Fruit fly (Drosophila melanogaster): ENCODE data around the gene Iru.
A peak's percentile ranks its signal among the peaks of the same experiment; 100 is the strongest.

Gene Iru

dm6 chr3R:8971794-8972193, 34.5 kb upstream of the Iru start (continued):
- TF ChIP-seq Ets96B (tag; optimal IDR thresholded peaks at IDR 0.05): peak; percentile 12
- TF ChIP-seq dsx (GFP tag; optimal IDR thresholded peaks at IDR 0.05; ENCODE audit: poor library complexity, severe bottlenecking): peak; percentile 13
- peak; percentile 65 for TF ChIP-seq Eip78C (GFP tag)
- TF ChIP-seq eg (GFP tag; IDR thresholded peaks at IDR 0.05): peak; percentile 70
- TF ChIP-seq pdm3 (GFP tag; optimal IDR thresholded peaks at IDR 0.05): no peak
- TF ChIP-seq CG15336 (GFP tag; IDR thresholded peaks at IDR 0.05): peak; percentile 64
- TF ChIP-seq Sox102F (GFP tag; optimal IDR thresholded peaks at IDR 0.05): no peak
- peak; percentile 89 for TF ChIP-seq Blimp-1 (GFP tag; optimal IDR thresholded peaks at IDR 0.05)
- TF ChIP-seq Eip75B (GFP tag; optimal IDR thresholded peaks at IDR 0.05): peak; percentile 72
- no peak for TF ChIP-seq vri (GFP tag; optimal IDR thresholded peaks at IDR 0.05)

dm6 chr3R:8976073-8976593, 30.1 kb upstream of the Iru start:
- TF ChIP-seq CG11294 (GFP tag; IDR thresholded peaks at IDR 0.05) (no peak), CG10631 (GFP tag; optimal IDR thresholded peaks at IDR 0.05) (no peak)

- no peak for TF ChIP-seq fkh (GFP tag; optimal IDR thresholded peaks at IDR 0.05)
- peak; percentile 55 for TF ChIP-seq Eip93F (GFP tag; optimal IDR thresholded peaks at IDR 0.05)
- no peak for TF ChIP-seq net (GFP tag; optimal IDR thresholded peaks at IDR 0.05)
- TF ChIP-seq CG34406 (GFP tag; optimal IDR thresholded peaks at IDR 0.05): peak; percentile 90
- peak; percentile 78 for TF ChIP-seq lz (GFP tag; optimal IDR thresholded peaks at IDR 0.05)
- TF ChIP-seq salr (GFP tag; optimal IDR thresholded peaks at IDR 0.05): peak in 1 of 2 experiments; percentile 43
- peak; percentile 83 for TF ChIP-seq Blimp-1 (GFP tag; optimal IDR thresholded peaks at IDR 0.05)
- peak; percentile 69 for TF ChIP-seq CG8319 (GFP tag; optimal IDR thresholded peaks at IDR 0.05)
- TF ChIP-seq svp (GFP tag): peak; percentile 93
- peak; percentile 84 for TF ChIP-seq Met (GFP tag; optimal IDR thresholded peaks at IDR 0.05)
- peak; percentile 63 for TF ChIP-seq CG3919 (GFP tag; optimal IDR thresholded peaks at IDR 0.05)
- TF ChIP-seq CG7368 (GFP tag; optimal IDR thresholded peaks at IDR 0.05): peak; percentile 30
- no peak for TF ChIP-seq CG11294 (GFP tag; IDR thresholded peaks at IDR 0.05)
- peak; percentile 40 for TF ChIP-seq fd85E (GFP tag; optimal IDR thresholded peaks at IDR 0.05)
- TF ChIP-seq Hr39 (GFP tag; optimal IDR thresholded peaks at IDR 0.05): peak; percentile 64
- no peak for TF ChIP-seq CG16779 (tag; optimal IDR thresholded peaks at IDR 0.05)
- TF ChIP-seq CG11762 (GFP tag; optimal IDR thresholded peaks at IDR 0.05; ENCODE audit: insufficient read depth): peak; percentile 42
- peak; percentile 88 for TF ChIP-seq esn (GFP tag; optimal IDR thresholded peaks at IDR 0.05)
- no peak for TF ChIP-seq Lpt (GFP tag; optimal IDR thresholded peaks at IDR 0.05)
- TF ChIP-seq dsx (GFP tag; optimal IDR thresholded peaks at IDR 0.05; ENCODE audit: poor library complexity, severe bottlenecking): no peak
- TF ChIP-seq spab (GFP tag; optimal IDR thresholded peaks at IDR 0.05): peak; percentile 49
- TF ChIP-seq fd59A (GFP tag; optimal IDR thresholded peaks at IDR 0.05): peak; percentile 16
- peak; percentile 70 for TF ChIP-seq CG10631 (GFP tag; optimal IDR thresholded peaks at IDR 0.05)
- peak; percentile 94 for TF ChIP-seq Eip78C (GFP tag)
- TF ChIP-seq CG1621 (tag; optimal IDR thresholded peaks at IDR 0.05): no peak
- TF ChIP-seq Ets96B (tag; optimal IDR thresholded peaks at IDR 0.05): peak; percentile 13
- TF ChIP-seq Eip75B (GFP tag; optimal IDR thresholded peaks at IDR 0.05): peak; percentile 51
- peak; percentile 51; the same call in 2 of the 3 replicates for TF ChIP-seq CG8119 (GFP tag; IDR thresholded peaks at IDR 0.05)
- TF ChIP-seq cyc (GFP tag; optimal IDR thresholded peaks at IDR 0.05): peak; percentile 80
- TF ChIP-seq CG4318 (GFP tag; optimal IDR thresholded peaks at IDR 0.05): no peak
- TF ChIP-seq Hr4 (GFP tag; optimal IDR thresholded peaks at IDR 0.05): peak; percentile 25
- peak in 1 of 2 experiments; percentile 27 for TF ChIP-seq ss (GFP tag; optimal IDR thresholded peaks at IDR 0.05)
- TF ChIP-seq acj6 (GFP tag; optimal IDR thresholded peaks at IDR 0.05): peak; percentile 78
- TF ChIP-seq Sox102F (GFP tag; optimal IDR thresholded peaks at IDR 0.05): peak; percentile 68
- peak; percentile 37 for TF ChIP-seq CG10669 (GFP tag; optimal IDR thresholded peaks at IDR 0.05)
- TF ChIP-seq CG6792 (GFP tag; optimal IDR thresholded peaks at IDR 0.05): peak; percentile 87
- TF ChIP-seq CG3032 (tag; optimal IDR thresholded peaks at IDR 0.05): peak; percentile 37
- TF ChIP-seq dac (GFP tag; optimal IDR thresholded peaks at IDR 0.05): no peak
- TF ChIP-seq CG6163 (GFP tag; IDR thresholded peaks at IDR 0.05): peak; percentile 63; the same call in 2 of the 3 replicates
- peak; percentile 51 for TF ChIP-seq CG6808 (GFP tag; optimal IDR thresholded peaks at IDR 0.05)
- peak; percentile 69 for TF ChIP-seq Ets21C (GFP tag; optimal IDR thresholded peaks at IDR 0.05)
- TF ChIP-seq CG11902 (GFP tag; optimal IDR thresholded peaks at IDR 0.05): peak; percentile 79
Observed at dm6 chr3R:8978768-8979167, 27.5 kb upstream of the Iru start.
